Fruit fly (Drosophila melanogaster) Kc167 (cell line): ENCODE data around the gene ck.

Experiments used
- Myc ChIP-seq: fragments of >200 bp; optimal IDR thresholded peaks from 2 replicates; lab custom pipeline; 2017; ENCODE audit warnings: missing external identifiers
- h ChIP-seq: fragments of >200 bp; optimal IDR thresholded peaks from 3 replicates; lab custom pipeline; 2018; ENCODE audit warnings: missing external identifiers
- psq ChIP-seq: fragments of >200 bp; optimal IDR thresholded peaks from 2 replicates; lab custom pipeline; 2017; ENCODE audit warnings: missing external identifiers
- ttk ChIP-seq: sonication (Bioruptor generic); optimal IDR thresholded peaks from 2 replicates; lab custom pipeline; 2017; ENCODE audit warnings: missing external identifiers

- TF ChIP-seq ttk (lab: Kevin White, UChicago) = no peak
- no peak for TF ChIP-seq psq
- no peak for TF ChIP-seq h (lab: Kevin White, UChicago)
- no peak for TF ChIP-seq Myc (lab: Kevin White, UChicago)
Measured at dm6 chr2L:15056359-15057220, 1.1 kb downstream of the ck start.
